Fruit fly (Drosophila melanogaster) whole organism, embryonic: ENCODE results near the gene Shaw.

Experiments
- ATbp ChIP-seq: fragments of 200-800 bp; sonication (Bioruptor generic); optimal IDR thresholded peaks from 2 replicates; lab custom pipeline; 2017; ENCODE audit warnings: missing biosample characterization, mild to moderate bottlenecking, missing genetic modification characterization, missing genetic modification reagents
- Atf-2 ChIP-seq: fragments of 200-800 bp; sonication (Bioruptor generic); optimal IDR thresholded peaks from 2 replicates; lab custom pipeline; 2016; ENCODE audit warnings: missing biosample characterization, missing genetic modification characterization
- Atf3 ChIP-seq: fragments of 200-800 bp; sonication (Bioruptor generic); optimal IDR thresholded peaks from 3 replicates; lab custom pipeline; 2016; ENCODE audit warnings: missing biosample characterization, missing genetic modification characterization
- Blimp-1 ChIP-seq: fragments of 200-800 bp; sonication (Bioruptor generic); optimal IDR thresholded peaks from 3 replicates; lab custom pipeline; 2018; ENCODE audit warnings: missing biosample characterization, missing genetic modification characterization, mild to moderate bottlenecking, moderate library complexity, missing genetic modification reagents
- CG1024 ChIP-seq: fragments of 200-800 bp; sonication (Bioruptor generic); IDR thresholded peaks from 2 replicates; pipeline ENCODE4 v1.3.6; 2022; ENCODE audit warnings: missing biosample characterization, missing genetic modification characterization
- CG10565 ChIP-seq: fragments of 200-800 bp; sonication (Bioruptor generic); optimal IDR thresholded peaks from 3 replicates; lab custom pipeline; 2016; ENCODE audit warnings: missing biosample characterization, mild to moderate bottlenecking, missing genetic modification characterization
- CG11085 ChIP-seq: fragments of 200-800 bp; sonication (Bioruptor generic); IDR thresholded peaks from 2 replicates; pipeline ENCODE4 v1.3.6; 2022; ENCODE audit warnings: missing biosample characterization, missing genetic modification characterization
- CG11504 ChIP-seq: fragments of 200-800 bp; sonication (Bioruptor generic); optimal IDR thresholded peaks from 3 replicates; lab custom pipeline; 2019; ENCODE audit warnings: missing biosample characterization, mild to moderate bottlenecking, missing genetic modification characterization, moderate library complexity
- CG12155 ChIP-seq: fragments of 200-800 bp; sonication (Bioruptor generic); optimal IDR thresholded peaks from 3 replicates; lab custom pipeline; 2016; ENCODE audit warnings: missing biosample characterization, missing genetic modification characterization
- CG12391 ChIP-seq: fragments of 200-800 bp; sonication (Bioruptor generic); optimal IDR thresholded peaks from 3 replicates; lab custom pipeline; 2018; ENCODE audit warnings: missing biosample characterization, mild to moderate bottlenecking, missing genetic modification characterization, moderate library complexity
- CG13424 ChIP-seq: fragments of 200-800 bp; sonication (Bioruptor generic); optimal IDR thresholded peaks from 2 replicates; lab custom pipeline; 2019; ENCODE audit warnings: missing biosample characterization, mild to moderate bottlenecking, missing genetic modification characterization, moderate library complexity
- CG14441 ChIP-seq: fragments of 200-800 bp; sonication (Bioruptor generic); IDR thresholded peaks from 2 replicates; pipeline ENCODE4 v1.3.6; 2022; ENCODE audit warnings: missing biosample characterization, missing genetic modification characterization
- CG15601 ChIP-seq: fragments of 200-800 bp; sonication (Bioruptor generic); optimal IDR thresholded peaks from 3 replicates; lab custom pipeline; 2019; ENCODE audit warnings: missing biosample characterization, mild to moderate bottlenecking, missing genetic modification characterization, moderate library complexity
- CG17328 ChIP-seq: fragments of 200-800 bp; sonication (Bioruptor generic); IDR thresholded peaks from 2 replicates; pipeline ENCODE4 v1.3.6; 2022; ENCODE audit warnings: missing biosample characterization, missing genetic modification characterization
- CG2120 ChIP-seq: fragments of 200-800 bp; sonication (Bioruptor generic); optimal IDR thresholded peaks from 3 replicates; lab custom pipeline; 2016; ENCODE audit warnings: missing biosample characterization, missing genetic modification characterization
- CG30020 ChIP-seq: fragments of 200-800 bp; optimal IDR thresholded peaks from 2 replicates; lab custom pipeline; 2019; ENCODE audit warnings: missing biosample characterization, mild to moderate bottlenecking, missing genetic modification characterization, moderate library complexity
- CG3163 ChIP-seq: fragments of 200-800 bp; sonication (Bioruptor generic); optimal IDR thresholded peaks from 3 replicates; lab custom pipeline; 2016; ENCODE audit warnings: missing biosample characterization, missing genetic modification characterization
- CG3995 ChIP-seq: fragments of 200-800 bp; sonication (Bioruptor generic); optimal IDR thresholded peaks from 3 replicates; lab custom pipeline; 2016; ENCODE audit warnings: missing biosample characterization, missing genetic modification characterization
- CG4328 ChIP-seq: fragments of 200-800 bp; sonication (Bioruptor generic); optimal IDR thresholded peaks from 3 replicates; lab custom pipeline; 2017; ENCODE audit warnings: missing biosample characterization, missing genetic modification reagents, missing genetic modification characterization
- CG4360 ChIP-seq: fragments of 200-800 bp; sonication (Bioruptor generic); IDR thresholded peaks from 2 replicates; pipeline ENCODE4 v1.3.6; 2022; ENCODE audit warnings: missing biosample characterization, missing genetic modification characterization
- CG4424 ChIP-seq: fragments of 200-800 bp; sonication (Bioruptor generic); optimal IDR thresholded peaks from 3 replicates; lab custom pipeline; 2016; ENCODE audit warnings: missing biosample characterization, missing genetic modification characterization
- CG5953 ChIP-seq: fragments of 200-800 bp; sonication (Bioruptor generic); IDR thresholded peaks from 2 replicates; pipeline ENCODE4 v1.3.6; 2022; ENCODE audit warnings: missing biosample characterization, missing genetic modification characterization
- CG6654 ChIP-seq: fragments of 200-800 bp; sonication (Bioruptor generic); optimal IDR thresholded peaks from 2 replicates; lab custom pipeline; 2017; ENCODE audit warnings: missing biosample characterization, mild to moderate bottlenecking, missing genetic modification characterization
- CG6683 ChIP-seq: fragments of 200-800 bp; sonication (Bioruptor generic); optimal IDR thresholded peaks from 2 replicates; lab custom pipeline; 2017; ENCODE audit warnings: missing biosample characterization, mild to moderate bottlenecking, missing genetic modification characterization, missing genetic modification reagents
- CG7271 ChIP-seq: fragments of 200-800 bp; sonication (Bioruptor generic); optimal IDR thresholded peaks from 2 replicates; lab custom pipeline; 2018; ENCODE audit warnings: missing biosample characterization, mild to moderate bottlenecking, missing genetic modification characterization, moderate library complexity
- CG9215 ChIP-seq: fragments of 200-800 bp; sonication (Bioruptor generic); IDR thresholded peaks from 2 replicates; pipeline ENCODE4 v1.3.6; 2022; ENCODE audit warnings: missing biosample characterization, missing genetic modification characterization
- Dip2 ChIP-seq: fragments of 200-800 bp; sonication (Bioruptor generic); IDR thresholded peaks from 2 replicates; pipeline ENCODE4 v1.3.6; 2022; ENCODE audit warnings: missing biosample characterization, missing genetic modification characterization
- NFAT ChIP-seq: fragments of 200-800 bp; sonication (Bioruptor generic); IDR thresholded peaks from 2 replicates; pipeline ENCODE4 v1.3.6; 2022; ENCODE audit warnings: missing biosample characterization, missing genetic modification characterization
- Oli ChIP-seq: fragments of 200-800 bp; sonication (Bioruptor generic); optimal IDR thresholded peaks from 2 replicates; lab custom pipeline; 2018; ENCODE audit warnings: missing biosample characterization, mild to moderate bottlenecking, missing genetic modification characterization, moderate library complexity
- Opbp ChIP-seq: fragments of 200-800 bp; sonication (Bioruptor generic); IDR thresholded peaks from 3 replicates; pipeline ENCODE4 v1.3.6; 2022; ENCODE audit warnings: missing biosample characterization, missing genetic modification characterization; ENCODE audit not compliant: partially characterized antibody
- Ptx1 ChIP-seq: fragments of 200-800 bp; sonication (Bioruptor generic); IDR thresholded peaks from 2 replicates; pipeline ENCODE4 v1.3.6; 2022; ENCODE audit warnings: missing biosample characterization, missing genetic modification characterization
- Sin3A ChIP-seq: fragments of >200 bp; optimal IDR thresholded peaks from 2 replicates; lab custom pipeline; 2018
- Sox100B ChIP-seq: fragments of 200-800 bp; sonication (Bioruptor generic); optimal IDR thresholded peaks from 3 replicates; lab custom pipeline; 2018; ENCODE audit warnings: missing biosample characterization, mild to moderate bottlenecking, missing genetic modification characterization
- Sry-δ ChIP-seq: fragments of 200-800 bp; sonication (Bioruptor generic); optimal IDR thresholded peaks from 2 replicates; lab custom pipeline; 2016; ENCODE audit warnings: missing biosample characterization, missing genetic modification characterization
- Taf1 ChIP-seq: fragments of 200-800 bp; sonication (Bioruptor generic); IDR thresholded peaks from 2 replicates; pipeline ENCODE4 v1.3.6; 2022; ENCODE audit warnings: missing biosample characterization, missing genetic modification characterization
- cg ChIP-seq: fragments of 200-800 bp; sonication (Bioruptor generic); optimal IDR thresholded peaks from 3 replicates; lab custom pipeline; 2019; ENCODE audit warnings: missing biosample characterization, mild to moderate bottlenecking, missing genetic modification characterization, moderate library complexity
- dmrt99B ChIP-seq: fragments of 200-800 bp; sonication (Bioruptor generic); optimal IDR thresholded peaks from 2 replicates; lab custom pipeline; 2018; ENCODE audit warnings: missing biosample characterization, mild to moderate bottlenecking, missing genetic modification characterization, moderate library complexity
- en ChIP-seq: fragments of 200-800 bp; sonication (Bioruptor generic); optimal IDR thresholded peaks from 2 replicates; lab custom pipeline; 2016; ENCODE audit warnings: missing biosample characterization, missing genetic modification characterization
- exex ChIP-seq: fragments of 200-800 bp; sonication (Bioruptor generic); optimal IDR thresholded peaks from 4 replicates; lab custom pipeline; 2018; ENCODE audit warnings: missing biosample characterization, mild to moderate bottlenecking, missing genetic modification characterization, moderate library complexity
- gsb ChIP-seq: fragments of 200-800 bp; sonication (Bioruptor generic); IDR thresholded peaks from 2 replicates; pipeline ENCODE4 v1.3.6; 2022; ENCODE audit warnings: missing biosample characterization, missing genetic modification characterization
- nmo ChIP-seq: fragments of 200-800 bp; sonication (Bioruptor generic); optimal IDR thresholded peaks from 2 replicates; lab custom pipeline; 2018; ENCODE audit warnings: missing biosample characterization, mild to moderate bottlenecking, missing genetic modification characterization, moderate library complexity
- onecut ChIP-seq: fragments of 200-800 bp; sonication (Bioruptor generic); IDR thresholded peaks from 2 replicates; pipeline ENCODE4 v1.3.6; 2022; ENCODE audit warnings: missing biosample characterization, missing genetic modification characterization
- ranshi ChIP-seq: fragments of 200-800 bp; sonication (Bioruptor generic); IDR thresholded peaks from 2 replicates; pipeline ENCODE4 v1.3.6; 2022; ENCODE audit warnings: missing biosample characterization, missing genetic modification characterization
- row ChIP-seq: fragments of 200-800 bp; sonication (Bioruptor generic); IDR thresholded peaks from 3 replicates; pipeline ENCODE4 v1.3.6; 2022; ENCODE audit warnings: missing biosample characterization, missing genetic modification characterization
- salm ChIP-seq: fragments of 200-800 bp; sonication (Bioruptor generic); optimal IDR thresholded peaks from 2 replicates; lab custom pipeline; 2018; ENCODE audit warnings: missing biosample characterization, mild to moderate bottlenecking, missing genetic modification characterization
- shn ChIP-seq: fragments of 200-800 bp; sonication (Bioruptor generic); optimal IDR thresholded peaks from 3 replicates; lab custom pipeline; 2016; ENCODE audit warnings: missing biosample characterization, missing genetic modification characterization
- stc ChIP-seq: fragments of 200-800 bp; sonication (Bioruptor generic); IDR thresholded peaks from 2 replicates; pipeline ENCODE4 v1.3.6; 2022; ENCODE audit warnings: missing biosample characterization, missing genetic modification characterization
- tin ChIP-seq: fragments of 200-800 bp; sonication (Bioruptor generic); optimal IDR thresholded peaks from 3 replicates; lab custom pipeline; 2016; ENCODE audit warnings: missing biosample characterization, missing genetic modification characterization
- toy ChIP-seq: fragments of 200-800 bp; sonication (Bioruptor generic); IDR thresholded peaks from 2 replicates; pipeline ENCODE4 v1.3.6; 2022; ENCODE audit warnings: missing biosample characterization, missing genetic modification characterization
- trh ChIP-seq: fragments of 200-800 bp; sonication (Bioruptor generic); optimal IDR thresholded peaks from 2 replicates; lab custom pipeline; 2016; ENCODE audit warnings: missing biosample characterization, missing genetic modification characterization
- zfh1 ChIP-seq: fragments of 200-800 bp; sonication (Bioruptor generic); IDR thresholded peaks from 3 replicates; pipeline ENCODE4 v1.3.6; 2022; ENCODE audit warnings: missing biosample characterization, missing genetic modification characterization

The Shaw gene

DNA sequence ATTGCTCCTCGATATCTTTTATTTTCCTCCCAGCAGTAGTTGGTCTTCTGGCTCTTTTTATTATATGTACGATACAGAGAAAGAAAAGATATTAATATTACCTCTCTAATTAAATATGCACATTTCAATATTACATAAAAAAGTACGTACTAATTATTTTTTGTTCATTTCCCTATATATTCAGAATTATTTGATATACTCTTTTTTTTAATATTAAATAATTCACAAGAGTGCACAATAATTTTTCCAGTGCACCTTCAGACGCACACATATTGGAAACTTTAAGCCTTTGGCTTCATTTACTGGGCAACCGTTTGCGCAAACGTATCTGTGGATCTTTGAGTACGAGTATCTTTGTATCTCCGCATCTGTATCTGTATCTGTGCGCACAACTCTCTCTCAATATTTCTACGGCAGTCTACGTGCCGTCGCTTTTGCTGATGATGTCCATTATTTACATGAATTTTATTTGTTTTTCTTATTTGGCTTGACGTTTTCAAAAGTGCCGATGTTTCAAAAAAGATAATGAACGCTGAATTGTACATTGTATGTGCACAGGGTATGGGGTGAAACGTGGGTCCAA, 58.7 kb downstream of the Shaw start (continued):
- TF ChIP-seq CG4328 (GFP tag; lab: Kevin White, UChicago) (peak; percentile 69), Oli (tag; lab: Kevin White, UChicago) (peak; percentile 86), Blimp-1 (peak; percentile 88), NFAT (GFP tag; lab: Robert Waterston, UW) (no peak), shn (GFP tag; lab: Kevin White, UChicago) (no peak), CG15601 (tag; lab: Kevin White, UChicago) (peak; percentile 90), dmrt99B (peak; percentile 91), Sox100B (peak; percentile 59), row (peak; percentile 88), CG6683 (GFP tag; lab: Kevin White, UChicago) (peak; percentile 56), CG11085 (GFP tag; lab: Robert Waterston, UW) (peak; percentile 51; the same call in 1 of the 2 replicates), CG12155 (peak; percentile 76), exex (tag; lab: Kevin White, UChicago) (peak; percentile 27), onecut (GFP tag; lab: Robert Waterston, UW) (peak; percentile 62), tin (GFP tag; lab: Kevin White, UChicago) (peak; percentile 72), Atf3 (GFP tag; lab: Kevin White, UChicago) (no peak), toy (GFP tag; lab: Robert Waterston, UW) (0 out of 2 replicates have a peak, but pooled peaks have one; percentile 14), Atf-2 (GFP tag; lab: Kevin White, UChicago) (no peak), stc (GFP tag; lab: Robert Waterston, UW) (peak; percentile 90), CG30020 (tag; lab: Kevin White, UChicago) (peak; percentile 53), CG7271 (tag; lab: Kevin White, UChicago) (peak; percentile 82), ATbp (GFP tag; lab: Kevin White, UChicago) (peak; percentile 77), CG3163 (GFP tag; lab: Kevin White, UChicago) (no peak), CG4424 (GFP tag; lab: Kevin White, UChicago) (peak; percentile 84), salm (tag; lab: Kevin White, UChicago) (peak; percentile 83), Sry-δ (GFP tag; lab: Kevin White, UChicago) (no peak), CG6654 (GFP tag; lab: Kevin White, UChicago) (peak; percentile 23), CG1024 (GFP tag; lab: Robert Waterston, UW) (peak; percentile 22; the same call in 1 of the 2 replicates), CG14441 (GFP tag; lab: Robert Waterston, UW) (no peak; the same call in none of the 2 replicates), Dip2 (GFP tag; lab: Robert Waterston, UW) (no peak), CG9215 (GFP tag; lab: Robert Waterston, UW) (peak; percentile 65), CG11504 (tag; lab: Kevin White, UChicago) (peak; percentile 93), en (no peak), Opbp (GFP tag; lab: Robert Waterston, UW) (no peak), CG13424 (tag; lab: Kevin White, UChicago) (peak; percentile 93), trh (GFP tag; lab: Kevin White, UChicago) (peak; percentile 59), nmo (GFP tag; lab: Kevin White, UChicago) (peak; percentile 95), CG12391 (tag; lab: Kevin White, UChicago) (peak; percentile 96), Taf1 (GFP tag; lab: Robert Waterston, UW) (0 out of 2 replicates have a peak, but pooled peaks have one; percentile 20), CG4360 (GFP tag; lab: Robert Waterston, UW) (no peak), ranshi (peak; percentile 87), Sin3A (lab: Kevin White, UChicago) (no peak), CG2120 (peak; percentile 30), CG5953 (GFP tag; lab: Robert Waterston, UW) (no peak; the same call in 1 of the 2 replicates), Ptx1 (GFP tag; lab: Robert Waterston, UW) (peak; percentile 93), CG17328 (GFP tag; lab: Robert Waterston, UW) (peak; percentile 90), zfh1 (GFP tag; lab: Robert Waterston, UW) (peak; percentile 80), gsb (GFP tag; lab: Robert Waterston, UW) (no peak), CG10565 (GFP tag; lab: Kevin White, UChicago) (no peak), cg (GFP tag; lab: Kevin White, UChicago) (peak; percentile 65), CG3995 (GFP tag; lab: Kevin White, UChicago) (no peak)
